Fruit fly (Drosophila melanogaster): Measurements from ENCODE around the gene CG9592.
A peak's percentile ranks its signal among the peaks of the same experiment; 100 is the strongest.

dm6 chr3L:14476804-14477239 lies 40.8 kb upstream of the CG9592 start:
- peak; percentile 45 to 47 for TF ChIP-seq dl (GFP tag; optimal IDR thresholded peaks at IDR 0.05; ENCODE audit: insufficient read depth in 1 of 2, partially characterized antibody in 2 of 2)
- no peak for TF ChIP-seq dsf (GFP tag; optimal IDR thresholded peaks at IDR 0.05; ENCODE audit: borderline replicate concordance)
- TF ChIP-seq psq (GFP tag; optimal IDR thresholded peaks at IDR 0.05), result peak; percentile 70
- no peak for TF ChIP-seq pan (optimal IDR thresholded peaks at IDR 0.05)
- TF ChIP-seq Myc (optimal IDR thresholded peaks at IDR 0.05), result no peak
- TF ChIP-seq usp (GFP tag; optimal IDR thresholded peaks at IDR 0.05), result no peak
- TF ChIP-seq tai (GFP tag; optimal IDR thresholded peaks at IDR 0.05), result no peak
- no peak for TF ChIP-seq Jra (GFP tag; optimal IDR thresholded peaks at IDR 0.05)

Measured in whole organism, wandering third instar larva.